Fruit fly (Drosophila melanogaster) whole organism, larva: ENCODE measurements around the gene Yif1.
A peak's percentile ranks its signal among the peaks of the same experiment; 100 is the strongest.

Source experiments
- noc ChIP-seq: fragments of 200-800 bp; sonication (Bioruptor generic); optimal IDR thresholded peaks from 3 replicates; lab custom pipeline; 2019; ENCODE audit warnings: missing biosample characterization, mild to moderate bottlenecking, missing genetic modification characterization, moderate library complexity

The Yif1 gene

dm6 chr3R:26717864-26718263 is at the start of gene Yif1:
Yif1 (plus strand) TSS chr3R:26717871.
- TF ChIP-seq noc (tag; lab: Kevin White, UChicago) = no peak

DNA sequence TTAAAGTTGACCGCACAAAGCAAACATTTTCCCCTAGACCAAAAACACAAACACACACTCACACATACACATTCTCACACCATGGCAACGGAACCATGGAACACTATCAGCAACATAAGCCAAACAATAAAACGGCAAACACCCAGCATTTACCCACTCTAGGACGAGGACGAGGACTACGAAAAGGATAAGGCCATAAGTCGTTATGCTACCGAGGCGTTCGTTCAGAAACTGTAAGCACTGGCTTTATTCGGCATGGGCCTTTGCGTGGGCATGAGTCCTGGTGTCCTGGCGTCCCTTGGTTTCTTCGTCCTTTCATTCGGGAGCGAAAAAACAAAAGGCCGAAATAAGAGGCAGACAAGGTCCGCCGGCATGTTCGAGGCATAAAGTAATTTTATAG is 47.4 kb upstream of the Yif1 start:
- TF ChIP-seq noc (tag; lab: Kevin White, UChicago) = no peak

dm6 chr3R:26671525-26672132 is 46.0 kb upstream of the Yif1 start:
- TF ChIP-seq noc (tag; lab: Kevin White, UChicago) = no peak

DNA sequence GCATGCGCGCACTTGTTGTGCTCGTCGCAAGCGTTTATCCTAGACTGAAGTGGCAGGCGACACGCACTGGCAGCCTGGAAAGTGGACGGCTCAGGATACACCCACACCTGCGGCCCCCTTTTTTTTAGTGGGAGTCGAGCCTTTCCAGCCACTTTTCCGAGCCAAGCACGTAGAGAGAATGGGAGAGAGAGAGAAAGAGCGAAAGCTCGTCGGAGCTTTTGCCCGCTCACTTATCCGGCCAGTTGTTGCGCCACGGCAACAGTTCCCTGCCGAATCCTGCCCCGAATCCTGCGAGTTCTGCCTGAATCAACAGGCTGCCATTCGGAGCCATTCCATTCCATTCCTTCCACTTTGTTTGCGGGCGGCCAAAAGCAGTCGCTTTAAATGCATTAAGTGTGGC is 35.7 kb upstream of the Yif1 start, which contains the start of gene beat-VII:
beat-VII (minus strand) TSS at position 20 of the 400 bp plus-strand sequence.
- TF ChIP-seq noc (tag; lab: Kevin White, UChicago) = no peak

DNA sequence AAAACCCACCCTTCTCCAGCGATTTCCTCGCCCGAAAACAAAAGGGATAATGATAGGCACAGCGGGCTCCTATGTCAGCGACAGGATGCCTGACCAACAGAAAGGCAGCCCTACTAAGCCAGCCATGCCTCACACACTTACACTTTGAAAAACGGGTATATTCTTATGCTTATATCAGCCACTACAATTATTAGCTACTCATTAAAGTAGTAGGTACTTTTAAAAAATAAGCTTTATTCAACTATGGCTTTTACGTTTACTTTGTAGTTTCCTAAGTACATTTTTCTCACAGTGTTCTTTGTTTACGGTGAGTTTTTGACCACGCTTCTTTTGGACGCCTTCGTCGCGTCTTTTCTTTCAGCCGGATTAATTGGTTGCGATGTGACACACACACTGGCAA is 27.5 kb upstream of the Yif1 start:
- TF ChIP-seq noc (tag; lab: Kevin White, UChicago) = no peak

DNA sequence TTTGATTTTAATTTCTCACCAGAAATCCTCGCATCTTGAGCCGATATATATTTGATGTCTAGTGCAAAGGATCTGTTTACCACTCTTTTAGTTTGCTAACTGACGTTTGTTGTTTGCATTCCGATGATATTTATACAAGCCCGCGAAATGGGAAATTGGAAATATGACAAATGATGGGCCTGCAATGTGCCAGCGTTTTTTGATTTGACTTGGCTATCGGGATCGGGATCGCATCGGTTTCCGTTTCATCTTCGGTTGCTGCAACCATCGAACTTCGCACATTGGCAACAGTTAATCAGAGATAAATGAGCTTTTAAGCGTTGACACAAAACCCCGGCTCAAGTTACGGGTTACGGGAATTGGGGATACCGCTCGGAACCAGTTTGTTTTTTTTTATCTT is 24.2 kb upstream of the Yif1 start, which contains the start of gene TwdlQ:
TwdlQ (minus strand) TSS at position 101 of the 400 bp plus-strand sequence.
- TF ChIP-seq noc (tag; lab: Kevin White, UChicago) = no peak

DNA sequence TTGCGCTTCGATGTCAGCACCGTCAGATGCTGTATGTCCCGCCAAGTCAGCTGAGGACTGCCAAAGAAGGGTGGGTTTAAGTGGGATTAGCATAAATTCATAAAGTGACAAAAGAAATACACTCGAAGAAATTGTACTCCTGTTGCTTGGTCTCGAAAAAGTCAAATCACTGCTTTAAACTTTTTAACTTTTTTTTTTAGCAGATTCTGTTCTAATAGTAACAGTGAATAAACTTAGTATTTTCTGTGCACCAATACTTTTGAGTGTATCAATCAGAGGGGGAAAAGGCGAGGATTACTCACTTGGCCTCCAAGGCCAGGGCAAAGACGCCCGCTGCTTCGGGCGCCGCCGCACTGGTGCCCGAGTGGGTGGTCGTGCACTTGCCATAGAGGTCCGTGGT is 17.5 kb upstream of the Yif1 start:
- no peak for TF ChIP-seq noc (tag; lab: Kevin White, UChicago)

dm6 chr3R:26704310-26704709 is 13.4 kb upstream of the Yif1 start:
- no peak for TF ChIP-seq noc (tag; lab: Kevin White, UChicago)

DNA sequence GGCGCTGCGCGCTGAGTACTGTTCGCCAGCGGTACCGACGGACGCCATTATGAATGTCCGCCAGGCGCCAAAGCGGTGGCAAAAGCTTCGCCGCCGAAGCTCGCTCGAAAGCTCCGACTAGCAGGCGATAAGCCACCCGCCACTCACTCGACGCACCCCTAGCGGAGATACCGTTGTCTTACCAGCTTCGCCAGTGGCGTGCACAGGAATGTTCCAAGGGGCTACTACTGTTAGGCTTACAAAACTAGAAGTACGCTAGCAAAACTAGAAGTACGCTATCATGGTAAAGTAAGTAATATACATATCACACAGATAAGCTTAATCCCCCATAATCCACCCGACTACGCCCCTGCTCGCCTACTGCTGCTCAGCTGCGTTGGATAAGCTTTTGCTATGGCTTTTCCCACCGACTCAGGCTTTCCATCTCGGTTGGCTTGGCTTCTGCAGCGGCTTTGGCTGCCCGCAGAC is 3.5 kb upstream of the Yif1 start, which contains the start of gene amon:
amon (minus strand) TSS at position 51 of the 468 bp plus-strand sequence.
- peak; percentile 89 for TF ChIP-seq noc (tag; lab: Kevin White, UChicago)

DNA sequence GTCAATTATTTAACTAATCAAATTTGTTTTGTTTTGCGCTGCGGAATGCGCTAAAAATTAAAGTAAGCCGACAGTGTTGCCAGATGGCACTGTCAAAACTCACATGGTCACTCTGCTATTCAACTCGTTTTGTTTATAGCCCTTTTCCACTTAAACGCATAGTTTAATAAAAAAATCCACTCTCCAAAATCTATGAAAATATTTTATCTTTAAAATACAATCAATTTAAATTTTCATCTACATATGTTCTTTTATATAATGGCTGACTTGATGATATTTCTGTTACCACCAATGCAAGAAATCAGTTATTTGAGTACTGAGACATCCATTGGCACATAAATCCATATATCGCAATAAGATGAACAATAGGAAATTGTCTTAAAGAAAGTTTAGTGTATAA is 376 bp upstream of the Yif1 start, which contains the start of gene CG6425:
CG6425 (minus strand) TSS at position 95 of the 400 bp plus-strand sequence.
- no peak for TF ChIP-seq noc (tag; lab: Kevin White, UChicago)

dm6 chr3R:26724977-26725612 is 7.4 kb downstream of the Yif1 start, which contains the start of gene CG6420:
CG6420 (minus strand) TSS chr3R:26725216.
- no peak for TF ChIP-seq noc (tag; lab: Kevin White, UChicago)

dm6 chr3R:26725833-26726232 is 8.2 kb downstream of the Yif1 start, which contains the start of gene CG14244:
CG14244 (plus strand) TSS chr3R:26726133.
- TF ChIP-seq noc (tag; lab: Kevin White, UChicago) = no peak

DNA sequence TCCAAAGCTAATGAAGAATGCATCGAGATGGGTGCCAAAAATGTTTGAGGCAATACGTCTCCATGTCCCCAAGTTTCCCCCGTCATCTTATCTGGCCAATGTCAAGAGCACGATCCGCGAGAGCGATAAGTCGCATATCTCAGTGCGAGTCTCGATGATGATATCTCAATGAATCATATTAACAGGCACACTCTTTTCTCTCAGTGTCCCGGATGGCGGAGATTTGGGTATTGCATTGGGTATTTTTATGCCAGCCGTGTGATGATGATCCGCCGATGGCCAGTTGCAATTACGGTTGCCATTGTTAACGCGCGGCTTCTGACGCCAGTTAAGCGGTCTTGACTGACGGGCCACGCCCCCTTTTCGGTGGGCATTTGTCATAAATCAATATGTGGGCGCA is 9.3 kb downstream of the Yif1 start, which contains the start of gene CG14246:
CG14246 (plus strand) TSS at position 301 of the 400 bp plus-strand sequence.
- no peak for TF ChIP-seq noc (tag; lab: Kevin White, UChicago)

- TF ChIP-seq noc (tag; lab: Kevin White, UChicago) = no peak
These were observed 10.8 kb downstream of the Yif1 start, which contains the start of gene CG14245 for dm6 chr3R:26728427-26728826. CG14245 (plus strand) TSS chr3R:26728727.

DNA sequence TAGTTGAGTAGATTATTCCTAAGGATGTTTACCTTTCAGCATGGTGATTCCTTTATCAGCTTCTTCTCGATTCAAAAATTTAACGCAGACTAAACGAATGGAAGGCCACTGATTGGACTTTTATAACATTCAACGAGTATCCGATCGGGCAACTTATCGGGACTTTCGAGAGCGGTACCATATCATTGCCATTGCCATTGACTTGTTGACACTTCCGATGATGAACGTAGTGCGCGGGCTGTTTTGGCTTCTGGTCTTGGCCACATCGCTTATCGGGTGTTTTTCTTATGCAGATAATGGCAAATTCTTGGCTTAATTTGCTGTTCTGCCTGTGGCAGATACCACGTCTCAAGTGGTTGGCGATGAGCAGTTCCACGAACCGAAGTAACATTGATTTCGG is 18.5 kb downstream of the Yif1 start, which contains the start of gene CG6403:
CG6403 (minus strand) TSS at position 101 of the 400 bp plus-strand sequence.
- TF ChIP-seq noc (tag; lab: Kevin White, UChicago) = no peak

dm6 chr3R:26737310-26737709 is 19.6 kb downstream of the Yif1 start, which contains the start of gene CG14247:
CG14247 (plus strand) TSS chr3R:26737610.
- no peak for TF ChIP-seq noc (tag; lab: Kevin White, UChicago)
